Worm (Caenorhabditis elegans) whole organism, L3 larva: ENCODE measurements around the gene F40G9.18.

Experiments used
- lin-15B ChIP-seq: fragments of 150-350 bp; optimal IDR thresholded peaks from 2 replicates; lab custom pipeline; 2014; ENCODE audit warnings: missing biosample characterization, missing genetic modification characterization
- unc-39 ChIP-seq: sonication (generic microtip); optimal IDR thresholded peaks from 4 replicates; lab custom pipeline; 2017; ENCODE audit warnings: missing biosample characterization, missing genetic modification characterization

ce11 chrIII:207023-207422 is 37.6 kb upstream of the F40G9.18 start, which contains the start of gene W10C4.1:
- TF ChIP-seq lin-15B (tag; lab: Kevin White, UChicago) (no peak), unc-39 (tag; lab: Kevin White, UChicago) (no peak)
